Fruit fly (Drosophila melanogaster): Measurements from ENCODE around the gene spz3.

The spz3 gene

dm6 chr2L:7872680-7873079 lies 6.7 kb downstream of the spz3 start:
- TF ChIP-seq Pif1A (GFP tag; optimal IDR thresholded peaks at IDR 0.05): no peak
- TF ChIP-seq CG17806 (tag; optimal IDR thresholded peaks at IDR 0.05): no peak
- TF ChIP-seq D1 (tag; optimal IDR thresholded peaks at IDR 0.05): no peak
- TF ChIP-seq CG4496 (GFP tag; IDR thresholded peaks at IDR 0.05): no peak
- TF ChIP-seq fd96Ca (GFP tag; IDR thresholded peaks at IDR 0.05): no peak
- no peak for TF ChIP-seq CG14655 (GFP tag; optimal IDR thresholded peaks at IDR 0.05)
- TF ChIP-seq CG10348 (GFP tag; IDR thresholded peaks at IDR 0.05): no peak
- no peak for TF ChIP-seq Pif1B (GFP tag; optimal IDR thresholded peaks at IDR 0.05)
- peak; percentile 37; the same call in 1 of the 2 replicates for TF ChIP-seq Ets98B (GFP tag; IDR thresholded peaks at IDR 0.05)

- TF ChIP-seq Pif1A (GFP tag; optimal IDR thresholded peaks at IDR 0.05) (peak; percentile 14), Pif1B (GFP tag; optimal IDR thresholded peaks at IDR 0.05) (no peak), Ets98B (GFP tag; IDR thresholded peaks at IDR 0.05) (no peak), CG34367 (tag; optimal IDR thresholded peaks at IDR 0.05) (no peak), fd96Ca (GFP tag; IDR thresholded peaks at IDR 0.05) (no peak), CG17806 (tag; optimal IDR thresholded peaks at IDR 0.05) (peak; percentile 29), CG8159 (tag; optimal IDR thresholded peaks at IDR 0.05) (peak; percentile 43), CG9948 (tag; optimal IDR thresholded peaks at IDR 0.05) (peak; percentile 50), CG32121 (GFP tag; IDR thresholded peaks at IDR 0.05) (0 out of 2 replicates have a peak, but pooled peaks have one; percentile 15), CG13204 (GFP tag; optimal IDR thresholded peaks at IDR 0.05) (no peak), EcR (GFP tag; optimal IDR thresholded peaks at IDR 0.05) (no peak), D1 (tag; optimal IDR thresholded peaks at IDR 0.05) (no peak), CG10348 (GFP tag; IDR thresholded peaks at IDR 0.05) (no peak), gl (tag; optimal IDR thresholded peaks at IDR 0.05) (no peak), CG15710 (tag; optimal IDR thresholded peaks at IDR 0.05) (peak; percentile 19), Snoo (tag; optimal IDR thresholded peaks at IDR 0.05) (no peak), CG14655 (GFP tag; optimal IDR thresholded peaks at IDR 0.05) (peak; percentile 60), rn (GFP tag; IDR thresholded peaks at IDR 0.05) (no peak), CG8301 (tag; optimal IDR thresholded peaks at IDR 0.05) (peak; percentile 57), CG4496 (GFP tag; IDR thresholded peaks at IDR 0.05) (0 out of 3 replicates have a peak, but pooled peaks have one; percentile 10), CG12605 (GFP tag; IDR thresholded peaks at IDR 0.05) (0 out of 2 replicates have a peak, but pooled peaks have one; percentile 13)
These were observed 7.4 kb downstream of the spz3 start for dm6 chr2L:7871821-7872524.

DNA sequence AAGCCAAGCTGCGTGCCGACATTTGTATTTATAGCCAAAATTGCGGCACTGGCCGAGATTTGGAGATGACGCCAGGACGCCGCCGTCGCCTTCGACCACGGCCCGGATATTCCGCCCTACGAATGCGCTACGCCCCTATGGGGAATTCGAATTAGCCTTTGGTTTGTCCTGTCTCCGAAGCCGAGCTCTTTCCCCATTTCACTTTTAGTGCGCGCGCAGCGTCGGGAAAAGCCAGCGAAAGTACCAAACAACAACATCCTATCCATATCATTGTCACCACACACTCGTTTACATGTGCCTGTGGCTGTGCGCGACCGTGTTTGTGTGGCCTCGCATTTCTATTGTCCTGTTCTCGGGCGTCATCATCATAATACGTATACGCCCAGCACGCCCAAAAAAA lies 8.0 kb downstream of the spz3 start, which contains the start of gene Proc:
Proc (minus strand) TSS at position 101 of the 400 bp plus-strand sequence.
- TF ChIP-seq CG34367 (tag; optimal IDR thresholded peaks at IDR 0.05) (no peak), CG8159 (tag; optimal IDR thresholded peaks at IDR 0.05) (no peak), fd96Ca (GFP tag; IDR thresholded peaks at IDR 0.05) (peak; percentile 24; the same call in 1 of the 3 replicates), CG4496 (GFP tag; IDR thresholded peaks at IDR 0.05) (0 out of 3 replicates have a peak, but pooled peaks have one; percentile 15), CG12605 (GFP tag; IDR thresholded peaks at IDR 0.05) (no peak), CG10348 (GFP tag; IDR thresholded peaks at IDR 0.05) (no peak), CG14655 (GFP tag; optimal IDR thresholded peaks at IDR 0.05) (no peak), CG15710 (tag; optimal IDR thresholded peaks at IDR 0.05) (no peak)

dm6 chr2L:7870212-7870611 lies 9.1 kb downstream of the spz3 start:
- no peak for TF ChIP-seq CG32121 (GFP tag; IDR thresholded peaks at IDR 0.05)
- no peak for TF ChIP-seq CG17806 (tag; optimal IDR thresholded peaks at IDR 0.05)
- no peak for TF ChIP-seq Pif1A (GFP tag; optimal IDR thresholded peaks at IDR 0.05)
- TF ChIP-seq CG12605 (GFP tag; IDR thresholded peaks at IDR 0.05): no peak
- TF ChIP-seq CG13204 (GFP tag; optimal IDR thresholded peaks at IDR 0.05): no peak
- peak; percentile 70 for TF ChIP-seq EcR (GFP tag; optimal IDR thresholded peaks at IDR 0.05)
- TF ChIP-seq Ets98B (GFP tag; IDR thresholded peaks at IDR 0.05): no peak
- TF ChIP-seq CG10348 (GFP tag; IDR thresholded peaks at IDR 0.05): no peak
- TF ChIP-seq CG34367 (tag; optimal IDR thresholded peaks at IDR 0.05): no peak
- no peak for TF ChIP-seq CG14655 (GFP tag; optimal IDR thresholded peaks at IDR 0.05)
- TF ChIP-seq CG15710 (tag; optimal IDR thresholded peaks at IDR 0.05): no peak
- TF ChIP-seq CG4496 (GFP tag; IDR thresholded peaks at IDR 0.05): no peak; the same call in 2 of the 3 replicates
- TF ChIP-seq Snoo (tag; optimal IDR thresholded peaks at IDR 0.05): no peak
- TF ChIP-seq fd96Ca (GFP tag; IDR thresholded peaks at IDR 0.05): 0 out of 3 replicates have a peak, but pooled peaks have one; percentile 17
- no peak for TF ChIP-seq gl (tag; optimal IDR thresholded peaks at IDR 0.05)

- TF ChIP-seq CG32121 (GFP tag; IDR thresholded peaks at IDR 0.05): no peak
- TF ChIP-seq CG9948 (tag; optimal IDR thresholded peaks at IDR 0.05): peak; percentile 63
- no peak for TF ChIP-seq Ets98B (GFP tag; IDR thresholded peaks at IDR 0.05)
- peak; percentile 37 for TF ChIP-seq CG34367 (tag; optimal IDR thresholded peaks at IDR 0.05)
- no peak for TF ChIP-seq CG12605 (GFP tag; IDR thresholded peaks at IDR 0.05)
- no peak; the same call in 2 of the 3 replicates for TF ChIP-seq fd96Ca (GFP tag; IDR thresholded peaks at IDR 0.05)
- TF ChIP-seq Snoo (tag; optimal IDR thresholded peaks at IDR 0.05): no peak
- TF ChIP-seq CG10348 (GFP tag; IDR thresholded peaks at IDR 0.05): no peak
- no peak for TF ChIP-seq gl (tag; optimal IDR thresholded peaks at IDR 0.05)
- 0 out of 3 replicates have a peak, but pooled peaks have one; percentile 50 for TF ChIP-seq CG4496 (GFP tag; IDR thresholded peaks at IDR 0.05)
- TF ChIP-seq CG13204 (GFP tag; optimal IDR thresholded peaks at IDR 0.05): no peak
- no peak for TF ChIP-seq D1 (tag; optimal IDR thresholded peaks at IDR 0.05)
- peak; percentile 17 for TF ChIP-seq Pif1A (GFP tag; optimal IDR thresholded peaks at IDR 0.05)
- peak; percentile 35 for TF ChIP-seq CG14655 (GFP tag; optimal IDR thresholded peaks at IDR 0.05)
- TF ChIP-seq EcR (GFP tag; optimal IDR thresholded peaks at IDR 0.05): no peak
- TF ChIP-seq rn (GFP tag; IDR thresholded peaks at IDR 0.05): no peak
- peak; percentile 64 for TF ChIP-seq CG17806 (tag; optimal IDR thresholded peaks at IDR 0.05)
- no peak for TF ChIP-seq Pif1B (GFP tag; optimal IDR thresholded peaks at IDR 0.05)
- peak; percentile 21 for TF ChIP-seq CG8301 (tag; optimal IDR thresholded peaks at IDR 0.05)
- peak; percentile 58 for TF ChIP-seq CG8159 (tag; optimal IDR thresholded peaks at IDR 0.05)
- peak; percentile 8 for TF ChIP-seq CG15710 (tag; optimal IDR thresholded peaks at IDR 0.05)
These were observed 10.7 kb downstream of the spz3 start for dm6 chr2L:7868608-7869007.

Measured in whole organism, pupa.